Worm (Caenorhabditis elegans): ENCODE data around the gene F14D7.12.

DNA sequence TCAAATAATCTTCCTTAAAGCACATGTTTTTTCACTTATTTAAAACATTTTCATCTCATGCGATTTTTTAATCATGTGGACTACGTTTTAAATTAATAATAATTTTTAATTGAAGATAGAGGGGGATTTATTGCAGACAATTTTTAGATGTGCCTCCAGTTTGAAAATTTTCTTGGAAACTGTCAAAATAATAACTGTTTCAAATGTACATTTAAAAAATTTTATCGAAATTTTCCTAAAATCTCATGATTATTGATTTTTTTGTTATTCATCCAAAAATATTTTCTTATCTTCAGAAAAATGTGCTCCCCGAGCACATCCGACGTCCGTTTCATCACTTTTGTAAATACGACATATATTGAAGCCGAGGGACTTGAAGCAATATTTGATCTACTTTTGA, 43.0 kb upstream of the F14D7.12 start, which contains the start of gene sre-8:
- TF ChIP-seq ama-1 (optimal IDR thresholded peaks at IDR 0.05) (no peak), pros-1 (tag; optimal IDR thresholded peaks at IDR 0.05) (no peak), sox-4 (tag; optimal IDR thresholded peaks at IDR 0.05) (no peak), K02D7.2 (tag; optimal IDR thresholded peaks at IDR 0.05) (no peak)

Data from whole organism, late embryonic.